Worm (Caenorhabditis elegans): ENCODE measurements around the gene nhr-86.

- TF ChIP-seq unc-3 (GFP tag; conservative IDR thresholded peaks at IDR 0.05), result no peak
- no peak for TF ChIP-seq unc-3 (tag; optimal IDR thresholded peaks at IDR 0.05)
- no peak for TF ChIP-seq pha-4 (tag; optimal IDR thresholded peaks at IDR 0.05)
- TF ChIP-seq T23F11.4 (GFP tag; optimal IDR thresholded peaks at IDR 0.05), result no peak
- no peak for TF ChIP-seq lin-11 (tag; optimal IDR thresholded peaks at IDR 0.05)
- no peak for TF ChIP-seq che-1 (tag; optimal IDR thresholded peaks at IDR 0.05)
Observed at ce11 chrV:2067985-2068499, 1.4 kb upstream of the nhr-86 start, which contains the start of gene lbp-9.

All from whole organism, late embryonic.